Worm (Caenorhabditis elegans): ENCODE results near the gene T16G12.6.

DNA sequence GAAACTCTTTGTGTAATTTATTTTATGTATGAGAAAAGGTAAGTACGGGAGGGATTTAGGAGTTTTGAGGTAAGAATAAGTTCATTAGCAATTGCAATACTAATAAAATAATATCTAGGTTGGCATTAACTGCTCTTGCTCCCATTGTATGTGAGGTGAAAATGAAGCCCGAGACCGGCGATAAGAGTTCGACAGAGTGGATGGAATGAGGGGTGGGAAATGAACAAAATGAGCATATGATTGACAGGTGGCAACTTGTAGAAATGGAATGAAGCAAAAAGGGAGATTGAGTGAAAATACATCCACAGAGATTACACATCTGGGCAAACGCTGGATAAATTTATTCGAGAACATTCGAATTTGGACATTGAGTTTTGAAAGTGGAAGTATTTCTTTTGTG lies 9.4 kb downstream of the T16G12.6 start:
- TF ChIP-seq unc-55 (GFP tag; optimal IDR thresholded peaks at IDR 0.05) (no peak), madf-2 (tag; optimal IDR thresholded peaks at IDR 0.05) (no peak), hlh-30 (tag; optimal IDR thresholded peaks at IDR 0.05; ENCODE audit: insufficient read depth) (no peak), K02D7.2 (tag; optimal IDR thresholded peaks at IDR 0.05) (no peak), ama-1 (optimal IDR thresholded peaks at IDR 0.05) (no peak), sox-2 (GFP tag; IDR thresholded peaks at IDR 0.05) (no peak), pha-4 (tag; optimal IDR thresholded peaks at IDR 0.05) (no peak), F13H6.1 (tag; optimal IDR thresholded peaks at IDR 0.05) (no peak), pros-1 (tag; optimal IDR thresholded peaks at IDR 0.05) (no peak), pqm-1 (tag; optimal IDR thresholded peaks at IDR 0.05) (no peak)

Measured in whole organism, late embryonic.